Worm (Caenorhabditis elegans) whole organism, L2 larva: ENCODE results near the gene T24C4.3.

Source experiments
- C34F6.9 ChIP-seq: fragments of 150-350 bp; optimal IDR thresholded peaks from 2 replicates; lab custom pipeline; 2014; ENCODE audit warnings: missing biosample characterization, missing genetic modification characterization
- R02D3.7 ChIP-seq: fragments of 150-350 bp; optimal IDR thresholded peaks from 2 replicates; lab custom pipeline; 2014; ENCODE audit warnings: missing biosample characterization, missing genetic modification characterization
- Y55F3AM.14 ChIP-seq: fragments of 200-800 bp; sonication (Bioruptor generic); optimal IDR thresholded peaks from 2 replicates; lab custom pipeline; 2018; ENCODE audit warnings: mild to moderate bottlenecking, missing genetic modification characterization, missing compliant biosample characterization
- alr-1 ChIP-seq: fragments of 150-350 bp; optimal IDR thresholded peaks from 2 replicates; lab custom pipeline; 2014; ENCODE audit warnings: missing biosample characterization, missing genetic modification characterization
- aly-2 ChIP-seq: fragments of 150-350 bp; optimal IDR thresholded peaks from 2 replicates; lab custom pipeline; 2014; ENCODE audit warnings: missing biosample characterization, missing genetic modification characterization
- blmp-1 ChIP-seq: sonication (generic microtip); optimal IDR thresholded peaks from 2 replicates; lab custom pipeline; 2017; ENCODE audit warnings: missing genetic modification characterization, mild to moderate bottlenecking, missing compliant biosample characterization, antibody characterized with exemption, moderate library complexity; ENCODE audit not compliant: insufficient read depth
- ceh-16 ChIP-seq: fragments of 150-350 bp; optimal IDR thresholded peaks from 2 replicates; lab custom pipeline; 2014; ENCODE audit warnings: missing biosample characterization, missing genetic modification characterization
- crh-2 ChIP-seq: sonication (generic microtip); optimal IDR thresholded peaks from 2 replicates; lab custom pipeline; 2017; ENCODE audit warnings: missing biosample characterization, missing genetic modification characterization
- fos-1 ChIP-seq: fragments of 150-350 bp; optimal IDR thresholded peaks from 2 replicates; lab custom pipeline; 2014; ENCODE audit warnings: missing biosample characterization, missing genetic modification characterization
- gmeb-1 ChIP-seq: fragments of 150-350 bp; optimal IDR thresholded peaks from 2 replicates; lab custom pipeline; 2014; ENCODE audit warnings: missing biosample characterization, missing genetic modification characterization
- lin-11 ChIP-seq: fragments of 150-350 bp; sonication (generic microtip); optimal IDR thresholded peaks from 2 replicates; lab custom pipeline; 2014; ENCODE audit warnings: missing biosample characterization, missing genetic modification characterization, inconsistent platforms, mixed read lengths
- mbf-1 ChIP-seq: sonication (generic microtip); optimal IDR thresholded peaks from 2 replicates; lab custom pipeline; 2017; ENCODE audit warnings: missing biosample characterization, missing genetic modification characterization
- nhr-11 ChIP-seq: fragments of 150-350 bp; optimal IDR thresholded peaks from 2 replicates; lab custom pipeline; 2014; ENCODE audit warnings: missing biosample characterization, missing genetic modification characterization
- nhr-12 ChIP-seq: fragments of 150-350 bp; optimal IDR thresholded peaks from 2 replicates; lab custom pipeline; 2014; ENCODE audit warnings: missing biosample characterization, missing genetic modification characterization
- nhr-129 ChIP-seq: fragments of 150-350 bp; optimal IDR thresholded peaks from 2 replicates; lab custom pipeline; 2014; ENCODE audit warnings: missing biosample characterization, missing genetic modification characterization
- nhr-21 ChIP-seq: fragments of 150-350 bp; optimal IDR thresholded peaks from 2 replicates; lab custom pipeline; 2014; ENCODE audit warnings: missing biosample characterization, missing genetic modification characterization
- nhr-23 ChIP-seq: fragments of 150-350 bp; optimal IDR thresholded peaks from 2 replicates; lab custom pipeline; 2014; ENCODE audit warnings: missing biosample characterization, missing genetic modification reagents, missing genetic modification characterization
- nhr-237 ChIP-seq: fragments of 150-350 bp; optimal IDR thresholded peaks from 2 replicates; lab custom pipeline; 2014; ENCODE audit warnings: missing biosample characterization, missing genetic modification characterization
- peb-1 ChIP-seq: fragments of 150-350 bp; optimal IDR thresholded peaks from 2 replicates; lab custom pipeline; 2014; ENCODE audit warnings: missing biosample characterization, missing genetic modification characterization
- sem-4 ChIP-seq: fragments of 150-350 bp; optimal IDR thresholded peaks from 2 replicates; lab custom pipeline; 2014; ENCODE audit warnings: missing biosample characterization, missing genetic modification reagents, missing genetic modification characterization
- sma-3 ChIP-seq: sonication (generic microtip); optimal IDR thresholded peaks from 2 replicates; lab custom pipeline; 2016; ENCODE audit warnings: missing genetic modification reagents, missing genetic modification characterization, missing compliant biosample characterization
- sma-9 ChIP-seq, 2 experiments: fragments of 150-350 bp in 1 of 2; sonication (generic microtip) in 1 of 2; optimal IDR thresholded peaks; 2 replicates each; lab custom pipeline; 2014 to 2016; ENCODE audit warnings: missing genetic modification characterization in 2 of 2, mild to moderate bottlenecking in 1 of 2, missing biosample characterization in 1 of 2, missing compliant biosample characterization in 1 of 2, missing genetic modification reagents in 1 of 2, moderate library complexity in 1 of 2
- snpc-4 ChIP-seq: fragments of 150-350 bp; optimal IDR thresholded peaks from 2 replicates; lab custom pipeline; 2014; ENCODE audit warnings: missing biosample characterization, missing genetic modification characterization
- unc-39 ChIP-seq: fragments of 150-350 bp; optimal IDR thresholded peaks from 2 replicates; lab custom pipeline; 2014; ENCODE audit warnings: missing biosample characterization, missing genetic modification characterization
- unc-55 ChIP-seq: fragments of 150-350 bp; sonication (generic microtip); optimal IDR thresholded peaks from 3 replicates; lab custom pipeline; 2014; ENCODE audit warnings: missing biosample characterization, missing genetic modification reagents, missing genetic modification characterization
- zag-1 ChIP-seq: fragments of 150-350 bp; optimal IDR thresholded peaks from 2 replicates; lab custom pipeline; 2014; ENCODE audit warnings: missing biosample characterization, missing genetic modification characterization
- ztf-1 ChIP-seq: fragments of 200-800 bp; sonication (Bioruptor generic); conservative IDR thresholded peaks from 2 replicates; pipeline ENCODE4 v1.3.6; 2022; ENCODE audit warnings: missing genetic modification characterization, missing compliant biosample characterization
- ztf-11 ChIP-seq: sonication (generic microtip); optimal IDR thresholded peaks from 2 replicates; lab custom pipeline; 2017; ENCODE audit warnings: missing biosample characterization, missing genetic modification characterization
- ztf-4 ChIP-seq: fragments of 150-350 bp; optimal IDR thresholded peaks from 2 replicates; lab custom pipeline; 2014; ENCODE audit warnings: missing biosample characterization, missing genetic modification characterization

T24C4.3 gene

ce11 chrIII:870555-870954 is 1.7 kb downstream of the T24C4.3 start:
- TF ChIP-seq ztf-1 (no peak), nhr-11 (tag; lab: Kevin White, UChicago) (no peak), gmeb-1 (tag; lab: Kevin White, UChicago) (no peak), alr-1 (no peak), nhr-23 (tag; lab: Kevin White, UChicago) (no peak), sma-9 (GFP tag; optimal IDR thresholded peaks at IDR 0.05; lab: Kevin White, UChicago) (no peak), sma-9 (tag; optimal IDR thresholded peaks at IDR 0.05; lab: Kevin White, UChicago) (no peak)

- TF ChIP-seq ztf-11 (tag; lab: Kevin White, UChicago) (no peak), nhr-129 (no peak), Y55F3AM.14 (no peak)
These were observed 2.4 kb downstream of the T24C4.3 start, which contains the start of gene T24C4.2 for ce11 chrIII:869869-870268. Gene T24C4.2 (minus strand): TSS chrIII:869969.

ce11 chrIII:868866-869265 is 3.4 kb downstream of the T24C4.3 start:
- TF ChIP-seq aly-2 (no peak), crh-2 (tag; lab: Kevin White, UChicago) (no peak), snpc-4 (tag; lab: Kevin White, UChicago) (no peak), zag-1 (tag; lab: Kevin White, UChicago) (no peak), mbf-1 (tag; lab: Kevin White, UChicago) (no peak), nhr-11 (tag; lab: Kevin White, UChicago) (no peak), ztf-4 (tag; lab: Kevin White, UChicago) (no peak), blmp-1 (tag; lab: Kevin White, UChicago) (no peak), nhr-129 (no peak), nhr-21 (no peak), nhr-12 (no peak), lin-11 (no peak), ceh-16 (no peak), nhr-23 (tag; lab: Kevin White, UChicago) (no peak)

ce11 chrIII:861819-862356 is 10.4 kb downstream of the T24C4.3 start, which contains the start of gene arx-4:
Gene arx-4 (plus strand): TSS chrIII:862306.
- no peak for TF ChIP-seq mbf-1 (tag; lab: Kevin White, UChicago)
- TF ChIP-seq unc-55 (GFP tag; lab: Kevin White, UChicago): peak; percentile 39
- no peak for TF ChIP-seq peb-1 (tag; lab: Kevin White, UChicago)
- no peak for TF ChIP-seq nhr-11 (tag; lab: Kevin White, UChicago)
- no peak for TF ChIP-seq sem-4 (tag; lab: Kevin White, UChicago)
- no peak for TF ChIP-seq nhr-21
- peak; percentile 29 for TF ChIP-seq C34F6.9 (tag; lab: Kevin White, UChicago)
- TF ChIP-seq fos-1: peak; percentile 55
- TF ChIP-seq nhr-12: no peak

- TF ChIP-seq peb-1 (tag; lab: Kevin White, UChicago) (no peak), nhr-237 (tag; lab: Kevin White, UChicago) (no peak), blmp-1 (tag; lab: Kevin White, UChicago) (no peak), sma-9 (GFP tag; optimal IDR thresholded peaks at IDR 0.05; lab: Kevin White, UChicago) (no peak), sma-9 (tag; optimal IDR thresholded peaks at IDR 0.05; lab: Kevin White, UChicago) (no peak), zag-1 (tag; lab: Kevin White, UChicago) (no peak), alr-1 (no peak), sma-3 (GFP tag; lab: Kevin White, UChicago) (no peak), nhr-129 (no peak), ztf-4 (tag; lab: Kevin White, UChicago) (no peak), C34F6.9 (tag; lab: Kevin White, UChicago) (no peak), unc-39 (tag; lab: Kevin White, UChicago) (no peak), R02D3.7 (tag; lab: Kevin White, UChicago) (no peak)
These were observed 12.4 kb downstream of the T24C4.3 start, which contains the start of gene exos-4.2 for ce11 chrIII:859898-860297. Gene exos-4.2 (plus strand): TSS chrIII:860198.

ce11 chrIII:856908-857307 is 15.4 kb downstream of the T24C4.3 start:
- no peak for TF ChIP-seq nhr-129
- TF ChIP-seq fos-1: peak; percentile 3
- TF ChIP-seq crh-2 (tag; lab: Kevin White, UChicago): no peak
